Worm (Caenorhabditis elegans): ENCODE data around the gene F59C12.3.

- TF ChIP-seq zag-1 (tag; optimal IDR thresholded peaks at IDR 0.05) (no peak), lsy-2 (tag; optimal IDR thresholded peaks at IDR 0.05) (no peak), snpc-4 (tag; optimal IDR thresholded peaks at IDR 0.05) (no peak), alr-1 (tag; optimal IDR thresholded peaks at IDR 0.05) (no peak), ceh-82 (tag; optimal IDR thresholded peaks at IDR 0.05) (no peak), R02D3.7 (tag; optimal IDR thresholded peaks at IDR 0.05) (no peak), nhr-6 (tag; optimal IDR thresholded peaks at IDR 0.05) (no peak)
Measured at ce11 chrX:16558117-16558516, 51.2 kb downstream of the F59C12.3 start, which contains the start of gene K08B5.1.

Data from whole organism, L2 larva.